Fruit fly (Drosophila melanogaster) whole organism, embryonic: ENCODE results near the gene CG17549.

ENCODE experiments used
- Asciz ChIP-seq: fragments of 200-800 bp; sonication (Bioruptor generic); optimal IDR thresholded peaks from 2 replicates; lab custom pipeline; 2017; ENCODE audit warnings: missing biosample characterization, mild to moderate bottlenecking, missing genetic modification characterization, missing genetic modification reagents
- Bgb ChIP-seq: fragments of 200-800 bp; sonication (Bioruptor generic); IDR thresholded peaks from 2 replicates; pipeline ENCODE4 v1.3.6; 2022; ENCODE audit warnings: missing biosample characterization, missing genetic modification characterization; ENCODE audit not compliant: partially characterized antibody
- CG1024 ChIP-seq: fragments of 200-800 bp; sonication (Bioruptor generic); IDR thresholded peaks from 2 replicates; pipeline ENCODE4 v1.3.6; 2022; ENCODE audit warnings: missing biosample characterization, missing genetic modification characterization
- CG12659 ChIP-seq: fragments of 200-800 bp; sonication (Bioruptor generic); optimal IDR thresholded peaks from 3 replicates; lab custom pipeline; 2017; ENCODE audit warnings: mild to moderate bottlenecking, missing biosample characterization, missing genetic modification reagents, missing genetic modification characterization
- CG14441 ChIP-seq: fragments of 200-800 bp; sonication (Bioruptor generic); IDR thresholded peaks from 2 replicates; pipeline ENCODE4 v1.3.6; 2022; ENCODE audit warnings: missing biosample characterization, missing genetic modification characterization
- CG15073 ChIP-seq: fragments of 200-800 bp; sonication (Bioruptor generic); optimal IDR thresholded peaks from 2 replicates; lab custom pipeline; 2016; ENCODE audit warnings: missing biosample characterization, missing genetic modification characterization
- CG1647 ChIP-seq: fragments of 200-800 bp; sonication (Bioruptor generic); optimal IDR thresholded peaks from 3 replicates; lab custom pipeline; 2016; ENCODE audit warnings: missing biosample characterization, missing genetic modification characterization
- CG16815 ChIP-seq: fragments of 200-800 bp; sonication (Bioruptor generic); optimal IDR thresholded peaks from 3 replicates; lab custom pipeline; 2017; ENCODE audit warnings: missing biosample characterization, mild to moderate bottlenecking, missing genetic modification characterization
- CG17359 ChIP-seq: fragments of 200-800 bp; sonication (Bioruptor generic); optimal IDR thresholded peaks from 3 replicates; lab custom pipeline; 2018; ENCODE audit warnings: missing biosample characterization, mild to moderate bottlenecking, missing genetic modification characterization, moderate library complexity
- CG18476 ChIP-seq: fragments of 200-800 bp; sonication (Bioruptor generic); optimal IDR thresholded peaks from 2 replicates; lab custom pipeline; 2016; ENCODE audit warnings: missing biosample characterization, mild to moderate bottlenecking, missing genetic modification characterization
- CG2712 ChIP-seq: fragments of 200-800 bp; optimal IDR thresholded peaks from 3 replicates; lab custom pipeline; 2019; ENCODE audit warnings: missing biosample characterization, mild to moderate bottlenecking, missing genetic modification characterization, moderate library complexity
- CG31224 ChIP-seq: fragments of 200-800 bp; sonication (Bioruptor generic); IDR thresholded peaks from 2 replicates; pipeline ENCODE4 v1.3.6; 2022; ENCODE audit warnings: missing biosample characterization, missing genetic modification characterization
- CG3281 ChIP-seq: fragments of 200-800 bp; sonication (Bioruptor generic); optimal IDR thresholded peaks from 3 replicates; lab custom pipeline; 2017; ENCODE audit warnings: missing biosample characterization, mild to moderate bottlenecking, missing genetic modification characterization
- CG3407 ChIP-seq: fragments of 200-800 bp; sonication (Bioruptor generic); optimal IDR thresholded peaks from 2 replicates; lab custom pipeline; 2018; ENCODE audit warnings: missing biosample characterization, mild to moderate bottlenecking, missing genetic modification characterization
- CG34422 ChIP-seq: fragments of 200-800 bp; sonication (Bioruptor generic); IDR thresholded peaks from 3 replicates; pipeline ENCODE4 v1.3.6; 2022; ENCODE audit warnings: missing biosample characterization, missing genetic modification characterization
- CG42726 ChIP-seq: fragments of 200-800 bp; sonication (Bioruptor generic); IDR thresholded peaks from 2 replicates; pipeline ENCODE4 v1.3.6; 2022; ENCODE audit warnings: missing biosample characterization, missing genetic modification characterization; ENCODE audit not compliant: partially characterized antibody
- CG4854 ChIP-seq: fragments of 200-800 bp; sonication (Bioruptor generic); optimal IDR thresholded peaks from 2 replicates; lab custom pipeline; 2016; ENCODE audit warnings: missing biosample characterization, missing genetic modification characterization, inconsistent platforms
- CG7987 ChIP-seq: fragments of 200-800 bp; sonication (Bioruptor generic); optimal IDR thresholded peaks from 2 replicates; lab custom pipeline; 2018; ENCODE audit warnings: missing biosample characterization, mild to moderate bottlenecking, missing genetic modification characterization, moderate library complexity
- CG8290 ChIP-seq, 3 experiments: fragments of 200-800 bp; sonication (Bioruptor generic); optimal IDR thresholded peaks; 2 replicates each; lab custom pipeline; 2016 to 2019; ENCODE audit warnings: missing biosample characterization in 3 of 3, missing genetic modification characterization in 3 of 3, mild to moderate bottlenecking in 2 of 3, moderate library complexity in 1 of 3
- CG9797 ChIP-seq: fragments of 200-800 bp; sonication (Bioruptor generic); optimal IDR thresholded peaks from 3 replicates; lab custom pipeline; 2018; ENCODE audit warnings: missing biosample characterization, mild to moderate bottlenecking, missing genetic modification characterization
- Dip3 ChIP-seq: fragments of 200-800 bp; sonication (Bioruptor generic); optimal IDR thresholded peaks from 3 replicates; lab custom pipeline; 2016; ENCODE audit warnings: missing biosample characterization, missing genetic modification characterization
- Ets97D ChIP-seq: fragments of 200-800 bp; sonication (Bioruptor generic); optimal IDR thresholded peaks from 3 replicates; lab custom pipeline; 2016; ENCODE audit warnings: missing biosample characterization, missing genetic modification characterization
- Hand ChIP-seq: fragments of 200-800 bp; sonication (Bioruptor generic); optimal IDR thresholded peaks from 2 replicates; lab custom pipeline; 2017; ENCODE audit warnings: mild to moderate bottlenecking, missing biosample characterization, missing genetic modification reagents, missing genetic modification characterization
- MESR4 ChIP-seq: fragments of 200-800 bp; sonication (Bioruptor generic); optimal IDR thresholded peaks from 2 replicates; lab custom pipeline; 2018; ENCODE audit warnings: missing biosample characterization, mild to moderate bottlenecking, missing genetic modification characterization, moderate library complexity
- Mad ChIP-seq: fragments of 200-800 bp; sonication (Bioruptor generic); optimal IDR thresholded peaks from 2 replicates; lab custom pipeline; 2016; ENCODE audit warnings: missing biosample characterization, missing genetic modification characterization
- Mes4 ChIP-seq: fragments of 200-800 bp; sonication (Bioruptor generic); optimal IDR thresholded peaks from 2 replicates; lab custom pipeline; 2016; ENCODE audit warnings: missing biosample characterization, missing genetic modification characterization
- Oaz ChIP-seq: fragments of 200-800 bp; sonication (Bioruptor generic); IDR thresholded peaks from 2 replicates; pipeline ENCODE4 v1.3.6; 2022; ENCODE audit warnings: missing biosample characterization, missing genetic modification characterization
- Ptx1 ChIP-seq: fragments of 200-800 bp; sonication (Bioruptor generic); IDR thresholded peaks from 2 replicates; pipeline ENCODE4 v1.3.6; 2022; ENCODE audit warnings: missing biosample characterization, missing genetic modification characterization
- Ssrp ChIP-seq: fragments of 200-800 bp; sonication (Bioruptor generic); optimal IDR thresholded peaks from 2 replicates; lab custom pipeline; 2018; ENCODE audit warnings: missing biosample characterization, mild to moderate bottlenecking, missing genetic modification characterization, moderate library complexity
- ab ChIP-seq: fragments of 200-800 bp; sonication (Bioruptor generic); optimal IDR thresholded peaks from 2 replicates; lab custom pipeline; 2016; ENCODE audit warnings: missing biosample characterization, missing genetic modification characterization
- bbx ChIP-seq: fragments of 200-800 bp; sonication (Bioruptor generic); IDR thresholded peaks from 2 replicates; pipeline ENCODE4 v1.3.6; 2022; ENCODE audit warnings: missing biosample characterization, missing genetic modification characterization; ENCODE audit not compliant: partially characterized antibody
- cad ChIP-seq: fragments of >200 bp; optimal IDR thresholded peaks from 2 replicates; lab custom pipeline; 2017; ENCODE audit warnings: missing biosample characterization, missing genetic modification characterization
- caup ChIP-seq: fragments of 200-800 bp; sonication (Bioruptor generic); optimal IDR thresholded peaks from 3 replicates; lab custom pipeline; 2017; ENCODE audit warnings: missing biosample characterization, mild to moderate bottlenecking, missing genetic modification characterization, moderate library complexity; ENCODE audit not compliant: severe bottlenecking
- ems ChIP-seq: fragments of 200-800 bp; sonication (Bioruptor generic); optimal IDR thresholded peaks from 3 replicates; lab custom pipeline; 2016; ENCODE audit warnings: missing biosample characterization, missing genetic modification characterization
- fd96Cb ChIP-seq: fragments of 200-800 bp; sonication (Bioruptor generic); optimal IDR thresholded peaks from 2 replicates; lab custom pipeline; 2018; ENCODE audit warnings: missing biosample characterization, mild to moderate bottlenecking, missing genetic modification characterization, moderate library complexity
- gce ChIP-seq: fragments of 200-800 bp; sonication (Bioruptor generic); IDR thresholded peaks from 3 replicates; pipeline ENCODE4 v1.3.6; 2022; ENCODE audit warnings: missing biosample characterization, missing genetic modification characterization
- gsb-n ChIP-seq: fragments of 200-800 bp; sonication (Bioruptor generic); optimal IDR thresholded peaks from 3 replicates; lab custom pipeline; 2018; ENCODE audit warnings: missing biosample characterization, mild to moderate bottlenecking, missing genetic modification characterization
- her ChIP-seq: fragments of 200-800 bp; sonication (Bioruptor generic); optimal IDR thresholded peaks from 2 replicates; lab custom pipeline; 2016; ENCODE audit warnings: missing biosample characterization, missing genetic modification characterization
- hth ChIP-seq: fragments of >200 bp; optimal IDR thresholded peaks from 2 replicates; lab custom pipeline; 2017; ENCODE audit warnings: inconsistent platforms
- knrl ChIP-seq: fragments of 200-800 bp; sonication (Bioruptor generic); IDR thresholded peaks from 3 replicates; pipeline ENCODE4 v1.3.6; 2022; ENCODE audit warnings: missing biosample characterization, missing genetic modification characterization; ENCODE audit not compliant: partially characterized antibody
- luna ChIP-seq: fragments of 200-800 bp; sonication (Bioruptor generic); optimal IDR thresholded peaks from 2 replicates; lab custom pipeline; 2016; ENCODE audit warnings: missing biosample characterization, missing genetic modification characterization
- mam ChIP-seq: fragments of 200-800 bp; sonication (Bioruptor generic); optimal IDR thresholded peaks from 3 replicates; lab custom pipeline; 2016; ENCODE audit warnings: missing biosample characterization, missing genetic modification characterization
- org-1 ChIP-seq: fragments of 200-800 bp; sonication (Bioruptor generic); optimal IDR thresholded peaks from 2 replicates; lab custom pipeline; 2017; ENCODE audit warnings: missing biosample characterization, missing genetic modification characterization
- pros ChIP-seq: fragments of 200-800 bp; sonication (Bioruptor generic); optimal IDR thresholded peaks from 3 replicates; lab custom pipeline; 2019; ENCODE audit warnings: missing biosample characterization, mild to moderate bottlenecking, missing genetic modification characterization, moderate library complexity
- row ChIP-seq: fragments of 200-800 bp; sonication (Bioruptor generic); IDR thresholded peaks from 3 replicates; pipeline ENCODE4 v1.3.6; 2022; ENCODE audit warnings: missing biosample characterization, missing genetic modification characterization
- salm ChIP-seq: fragments of 200-800 bp; sonication (Bioruptor generic); optimal IDR thresholded peaks from 2 replicates; lab custom pipeline; 2018; ENCODE audit warnings: missing biosample characterization, mild to moderate bottlenecking, missing genetic modification characterization
- sens-2 ChIP-seq: fragments of 200-800 bp; sonication (Bioruptor generic); IDR thresholded peaks from 2 replicates; pipeline ENCODE4 v1.3.6; 2022; ENCODE audit warnings: missing biosample characterization, missing genetic modification characterization
- trem ChIP-seq: fragments of 200-800 bp; optimal IDR thresholded peaks from 3 replicates; lab custom pipeline; 2019; ENCODE audit warnings: missing biosample characterization, mild to moderate bottlenecking, missing genetic modification characterization, moderate library complexity
- trh ChIP-seq: fragments of 200-800 bp; sonication (Bioruptor generic); optimal IDR thresholded peaks from 2 replicates; lab custom pipeline; 2016; ENCODE audit warnings: missing biosample characterization, missing genetic modification characterization
- vfl ChIP-seq: fragments of 200-800 bp; sonication (Bioruptor generic); optimal IDR thresholded peaks from 2 replicates; lab custom pipeline; 2016; ENCODE audit warnings: missing biosample characterization, missing genetic modification characterization
- vnd ChIP-seq: fragments of 200-800 bp; sonication (Bioruptor generic); IDR thresholded peaks from 3 replicates; pipeline ENCODE4 v1.3.6; 2022; ENCODE audit warnings: missing biosample characterization, missing genetic modification characterization; ENCODE audit not compliant: partially characterized antibody

The CG17549 gene

dm6 chr2L:19393703-19394210 is 3.9 kb upstream of the CG17549 start, which contains the start of gene CG31798 (continued):
- TF ChIP-seq fd96Cb (tag; lab: Kevin White, UChicago) = no peak
- TF ChIP-seq CG1647 (GFP tag; lab: Kevin White, UChicago) = no peak
- TF ChIP-seq sens-2 (GFP tag; lab: Robert Waterston, UW) = no peak
- no peak for TF ChIP-seq mam (GFP tag; lab: Kevin White, UChicago)
- no peak for TF ChIP-seq CG17359 (tag; lab: Kevin White, UChicago)
- no peak for TF ChIP-seq CG15073 (GFP tag; lab: Kevin White, UChicago)
- peak; percentile 56 for TF ChIP-seq CG42726 (GFP tag; lab: Robert Waterston, UW)
- TF ChIP-seq CG2712 (tag; lab: Kevin White, UChicago) = no peak
- TF ChIP-seq org-1 (GFP tag; lab: Kevin White, UChicago) = no peak
- no peak for TF ChIP-seq CG12659
- TF ChIP-seq CG4854 (GFP tag; lab: Kevin White, UChicago) = no peak
- TF ChIP-seq Ssrp (tag; lab: Kevin White, UChicago) = no peak
- peak; percentile 11 for TF ChIP-seq trem (tag; lab: Kevin White, UChicago)
- TF ChIP-seq her = no peak
- no peak for TF ChIP-seq Mes4 (GFP tag; lab: Kevin White, UChicago)
- TF ChIP-seq ems (GFP tag; lab: Kevin White, UChicago) = no peak
- no peak for TF ChIP-seq pros (GFP tag; lab: Kevin White, UChicago)
- TF ChIP-seq Dip3 = no peak
- TF ChIP-seq CG3281 (GFP tag; lab: Kevin White, UChicago) = no peak
- TF ChIP-seq Hand (GFP tag; lab: Kevin White, UChicago) = no peak
- no peak for TF ChIP-seq CG16815 (GFP tag; lab: Kevin White, UChicago)
- TF ChIP-seq trh (GFP tag; lab: Kevin White, UChicago) = no peak
- no peak for TF ChIP-seq caup
- TF ChIP-seq Ets97D (GFP tag; lab: Kevin White, UChicago) = no peak
- TF ChIP-seq bbx = 0 out of 2 replicates have a peak, but pooled peaks have one; percentile 11
- TF ChIP-seq CG1024 (GFP tag; lab: Robert Waterston, UW) = no peak
- 0 out of 2 replicates have a peak, but pooled peaks have one; percentile 35 for TF ChIP-seq Bgb
- TF ChIP-seq ab = no peak
- TF ChIP-seq Oaz (GFP tag; lab: Robert Waterston, UW) = no peak
- TF ChIP-seq vfl (GFP tag; lab: Kevin White, UChicago) = no peak
- TF ChIP-seq gsb-n (tag; lab: Kevin White, UChicago) = no peak
- no peak for TF ChIP-seq gce (GFP tag; lab: Robert Waterston, UW)
- TF ChIP-seq CG31224 = no peak
- no peak for TF ChIP-seq CG7987 (GFP tag; lab: Kevin White, UChicago)
- TF ChIP-seq CG34422 (GFP tag; lab: Robert Waterston, UW) = no peak
- TF ChIP-seq CG8290 (GFP tag; optimal IDR thresholded peaks at IDR 0.05; lab: Kevin White, UChicago) = no peak
- peak in 1 of 2 experiments; percentile 61 for TF ChIP-seq CG8290 (tag; optimal IDR thresholded peaks at IDR 0.05; lab: Kevin White, UChicago)
- TF ChIP-seq MESR4 (GFP tag; lab: Kevin White, UChicago) = no peak
- no peak for TF ChIP-seq Mad
- no peak for TF ChIP-seq CG18476 (GFP tag; lab: Kevin White, UChicago)
- TF ChIP-seq luna = no peak
- TF ChIP-seq cad (GFP tag; lab: Kevin White, UChicago) = peak; percentile 86
- no peak for TF ChIP-seq CG9797
- no peak for TF ChIP-seq Asciz
- no peak for TF ChIP-seq row (GFP tag; lab: Robert Waterston, UW)
- no peak for TF ChIP-seq Ptx1 (GFP tag; lab: Robert Waterston, UW)
- peak; percentile 52; the same call in 2 of the 3 replicates for TF ChIP-seq knrl (GFP tag; lab: Robert Waterston, UW)
- TF ChIP-seq salm = no peak
- no peak for TF ChIP-seq CG14441 (GFP tag; lab: Robert Waterston, UW)
- TF ChIP-seq vnd = no peak
- TF ChIP-seq CG3407 (GFP tag; lab: Kevin White, UChicago) = no peak
- no peak for TF ChIP-seq hth (lab: Kevin White, UChicago)
